Fruit fly (Drosophila melanogaster) Kc167 (cell line): ENCODE measurements around the gene IntS14.

ENCODE experiments used
- Myc ChIP-seq: fragments of >200 bp; optimal IDR thresholded peaks from 2 replicates; lab custom pipeline; 2017; ENCODE audit warnings: missing external identifiers
- Sin3A ChIP-seq: fragments of >200 bp; optimal IDR thresholded peaks from 2 replicates; lab custom pipeline; 2018; ENCODE audit warnings: missing external identifiers
- h ChIP-seq: fragments of >200 bp; optimal IDR thresholded peaks from 3 replicates; lab custom pipeline; 2018; ENCODE audit warnings: missing external identifiers
- insv ChIP-seq: fragments of >200 bp; optimal IDR thresholded peaks from 3 replicates; lab custom pipeline; 2018; ENCODE audit warnings: missing external identifiers
- psq ChIP-seq: fragments of >200 bp; optimal IDR thresholded peaks from 2 replicates; lab custom pipeline; 2017; ENCODE audit warnings: missing external identifiers
- ttk ChIP-seq: sonication (Bioruptor generic); optimal IDR thresholded peaks from 2 replicates; lab custom pipeline; 2017; ENCODE audit warnings: missing external identifiers

The IntS14 gene

dm6 chr2L:1127434-1128089, 36.7 kb upstream of the IntS14 start:
- no peak for TF ChIP-seq Sin3A (lab: Kevin White, UChicago)
- TF ChIP-seq insv (lab: Kevin White, UChicago), result no peak
- no peak for TF ChIP-seq Myc
- no peak for TF ChIP-seq h
- no peak for TF ChIP-seq ttk (lab: Kevin White, UChicago)
- no peak for TF ChIP-seq psq

- TF ChIP-seq insv (lab: Kevin White, UChicago), result no peak
- TF ChIP-seq psq, result no peak
- no peak for TF ChIP-seq Sin3A (lab: Kevin White, UChicago)
- TF ChIP-seq Myc, result no peak
- no peak for TF ChIP-seq h
- no peak for TF ChIP-seq ttk (lab: Kevin White, UChicago)
Measured at dm6 chr2L:1128344-1128931, 35.8 kb upstream of the IntS14 start.

- TF ChIP-seq psq (no peak), Sin3A (lab: Kevin White, UChicago) (no peak), insv (lab: Kevin White, UChicago) (no peak), Myc (no peak), h (no peak), ttk (lab: Kevin White, UChicago) (no peak)
Measured at dm6 chr2L:1128932-1129887, 35.0 kb upstream of the IntS14 start, which contains the start of the genes Pino and TBC1D23. Gene Pino (minus strand): TSS chr2L:1128953. Gene TBC1D23 (plus strand): TSS chr2L:1129316.

- no peak for TF ChIP-seq psq
- TF ChIP-seq insv (lab: Kevin White, UChicago), result no peak
Measured at dm6 chr2L:1134011-1134743, 30.1 kb upstream of the IntS14 start, which contains the start of the genes Iris and CG4577. Gene Iris (minus strand): TSS chr2L:1134098. Gene CG4577 (plus strand): TSS chr2L:1134693.

- TF ChIP-seq Sin3A (lab: Kevin White, UChicago) (no peak), psq (no peak), ttk (lab: Kevin White, UChicago) (no peak), insv (lab: Kevin White, UChicago) (no peak), Myc (no peak), h (no peak)
Measured at dm6 chr2L:1135495-1135894, 28.7 kb upstream of the IntS14 start.

- no peak for TF ChIP-seq ttk (lab: Kevin White, UChicago)
- no peak for TF ChIP-seq h
- no peak for TF ChIP-seq Sin3A (lab: Kevin White, UChicago)
- TF ChIP-seq insv (lab: Kevin White, UChicago), result no peak
- no peak for TF ChIP-seq psq
- no peak for TF ChIP-seq Myc
Measured at dm6 chr2L:1136993-1137392, 27.2 kb upstream of the IntS14 start.

dm6 chr2L:1142730-1143281, 21.4 kb upstream of the IntS14 start, which contains the start of gene MFS3:
Gene MFS3 (plus strand): TSS chr2L:1143201.
- no peak for TF ChIP-seq insv (lab: Kevin White, UChicago)
- TF ChIP-seq ttk (lab: Kevin White, UChicago), result no peak
- no peak for TF ChIP-seq psq
- TF ChIP-seq h, result no peak
- no peak for TF ChIP-seq Sin3A (lab: Kevin White, UChicago)
- TF ChIP-seq Myc, result no peak

- TF ChIP-seq h (no peak), Myc (no peak), psq (no peak), ttk (lab: Kevin White, UChicago) (no peak), Sin3A (lab: Kevin White, UChicago) (no peak), insv (lab: Kevin White, UChicago) (no peak)
Measured at dm6 chr2L:1143286-1143685, 21.0 kb upstream of the IntS14 start.

- TF ChIP-seq ttk (lab: Kevin White, UChicago) (no peak), psq (no peak), Sin3A (lab: Kevin White, UChicago) (no peak), h (no peak), Myc (no peak), insv (lab: Kevin White, UChicago) (no peak)
Measured at dm6 chr2L:1144371-1145360, 19.6 kb upstream of the IntS14 start.

- TF ChIP-seq h (no peak), ttk (lab: Kevin White, UChicago) (no peak), psq (no peak), Myc (no peak), Sin3A (lab: Kevin White, UChicago) (no peak), insv (lab: Kevin White, UChicago) (no peak)
Measured at dm6 chr2L:1147656-1148055, 16.6 kb upstream of the IntS14 start.
